Worm (Caenorhabditis elegans): ENCODE measurements around the gene srbc-79.

The srbc-79 gene

DNA sequence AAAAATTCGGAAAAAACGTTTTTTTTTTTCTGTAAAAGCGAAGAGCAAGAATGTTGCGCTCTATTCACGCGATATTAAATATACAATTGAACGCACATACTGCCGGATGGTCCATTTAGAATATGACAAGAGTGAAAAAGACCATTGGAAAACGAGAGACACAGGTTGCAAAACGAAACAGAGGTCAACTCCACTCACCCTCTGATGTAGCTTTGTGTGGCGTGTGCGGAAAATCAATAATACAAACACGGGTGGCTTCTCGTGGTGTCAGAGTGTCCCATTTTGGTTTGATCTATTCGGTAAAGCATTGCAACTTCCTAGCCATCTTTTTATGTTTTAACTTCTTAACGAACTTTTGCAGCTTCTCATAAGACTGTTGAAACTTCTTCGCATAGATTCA, 27.5 kb downstream of the srbc-79 start:
- TF ChIP-seq hmg-4 (GFP tag; optimal IDR thresholded peaks at IDR 0.05), result peak; percentile 9
- TF ChIP-seq sea-1 (GFP tag; conservative IDR thresholded peaks at IDR 0.05), result no peak
- TF ChIP-seq tbx-11 (GFP tag; IDR thresholded peaks at IDR 0.05), result no peak

DNA sequence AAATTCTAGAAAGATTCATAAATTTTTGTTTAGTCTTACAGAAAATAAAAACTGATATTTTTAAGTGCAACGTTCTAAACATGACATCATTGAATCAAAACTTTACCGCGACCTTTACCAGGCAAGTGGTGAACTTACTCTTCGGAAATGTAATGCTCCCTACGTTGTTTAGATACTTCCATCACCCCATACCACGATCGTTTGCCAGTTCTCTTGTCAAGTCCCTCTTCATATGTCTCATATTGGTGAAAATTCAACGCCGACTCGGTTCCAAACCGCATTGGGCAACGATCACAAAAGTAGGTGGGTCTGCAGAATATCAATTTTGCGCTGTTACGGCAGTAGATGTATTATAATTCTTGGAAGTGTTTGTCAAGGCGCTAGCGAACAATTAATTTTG, 31.5 kb downstream of the srbc-79 start, which contains the start of gene B0250.18:
Gene B0250.18, minus strand, starts transcription at position 101 of the 400 bp plus-strand sequence.
- no peak for TF ChIP-seq ets-7 (tag; optimal IDR thresholded peaks at IDR 0.05)
- no peak for TF ChIP-seq tbx-11 (GFP tag; IDR thresholded peaks at IDR 0.05)
- no peak for TF ChIP-seq scrt-1 (GFP tag; IDR thresholded peaks at IDR 0.05)
- no peak for TF ChIP-seq tra-4 (tag; optimal IDR thresholded peaks at IDR 0.05)
- TF ChIP-seq hmg-4 (GFP tag; optimal IDR thresholded peaks at IDR 0.05), result no peak
- no peak for TF ChIP-seq sea-1 (GFP tag; conservative IDR thresholded peaks at IDR 0.05)
- TF ChIP-seq F13C5.2 (tag; optimal IDR thresholded peaks at IDR 0.05), result no peak
- no peak for TF ChIP-seq flt-1 (GFP tag; IDR thresholded peaks at IDR 0.05)
- no peak for TF ChIP-seq hmbx-1 (tag; optimal IDR thresholded peaks at IDR 0.05)
- no peak for TF ChIP-seq ceh-36 (tag; optimal IDR thresholded peaks at IDR 0.05)
- TF ChIP-seq hnd-1 (tag; optimal IDR thresholded peaks at IDR 0.05), result no peak
- TF ChIP-seq ceh-13 (GFP tag; optimal IDR thresholded peaks at IDR 0.05), result no peak

DNA sequence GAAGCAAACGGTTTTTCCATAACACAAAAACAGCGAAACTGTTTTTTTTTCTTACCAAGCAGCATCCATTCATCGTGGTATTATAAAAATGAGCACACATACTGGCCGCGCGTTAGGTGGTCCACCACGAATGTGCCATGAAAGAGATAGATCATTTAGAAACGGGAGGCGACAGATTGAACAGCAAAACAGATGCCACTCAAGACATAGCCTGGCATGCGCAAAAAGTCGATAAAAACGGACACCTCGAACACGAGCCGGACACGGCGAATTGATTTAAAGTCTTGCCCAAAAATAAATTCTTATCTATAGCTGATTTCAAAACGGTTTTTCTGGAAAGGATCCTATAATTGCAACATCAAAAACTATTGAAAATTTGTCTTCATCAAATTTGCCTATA, 35.1 kb downstream of the srbc-79 start:
- no peak for TF ChIP-seq sea-1 (GFP tag; conservative IDR thresholded peaks at IDR 0.05)
- TF ChIP-seq tbx-11 (GFP tag; IDR thresholded peaks at IDR 0.05), result no peak
- TF ChIP-seq pes-1 (GFP tag; IDR thresholded peaks at IDR 0.05), result no peak
- no peak for TF ChIP-seq ceh-36 (tag; optimal IDR thresholded peaks at IDR 0.05)

DNA sequence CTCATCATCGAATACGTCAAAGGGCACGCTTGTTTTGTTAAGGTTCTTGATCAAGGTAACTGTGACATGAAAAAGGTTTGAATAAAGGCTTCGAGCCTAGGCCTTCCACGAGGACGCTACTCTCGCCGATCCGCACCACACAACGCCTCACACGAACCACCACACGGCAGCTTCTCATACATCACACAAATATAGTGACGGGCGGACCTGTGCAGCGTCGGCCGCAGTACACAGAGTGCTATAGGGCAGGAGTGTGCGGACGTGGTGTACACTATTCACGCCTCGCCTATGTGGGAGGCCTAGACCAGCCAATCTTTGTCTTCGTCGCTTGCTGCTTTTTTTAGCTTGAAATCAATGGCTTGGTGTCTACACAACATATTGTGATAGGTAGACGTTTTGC, 36.6 kb downstream of the srbc-79 start:
- TF ChIP-seq pes-1 (GFP tag; IDR thresholded peaks at IDR 0.05) (no peak), sea-1 (GFP tag; conservative IDR thresholded peaks at IDR 0.05) (no peak), hmg-4 (GFP tag; optimal IDR thresholded peaks at IDR 0.05) (peak; percentile 58), scrt-1 (GFP tag; IDR thresholded peaks at IDR 0.05) (peak; percentile 54; the same call in 1 of the 2 replicates), tbx-37 (GFP tag; conservative IDR thresholded peaks at IDR 0.05) (no peak), flt-1 (GFP tag; IDR thresholded peaks at IDR 0.05) (no peak), ceh-13 (GFP tag; optimal IDR thresholded peaks at IDR 0.05) (no peak), ets-7 (tag; optimal IDR thresholded peaks at IDR 0.05) (no peak), tbx-11 (GFP tag; IDR thresholded peaks at IDR 0.05) (no peak), ama-1 (optimal IDR thresholded peaks at IDR 0.05) (no peak), F13C5.2 (tag; optimal IDR thresholded peaks at IDR 0.05) (peak; percentile 12), tra-4 (tag; optimal IDR thresholded peaks at IDR 0.05) (no peak), B0310.2 (tag; optimal IDR thresholded peaks at IDR 0.05) (no peak), hmbx-1 (tag; optimal IDR thresholded peaks at IDR 0.05) (no peak), ceh-36 (tag; optimal IDR thresholded peaks at IDR 0.05) (no peak), hnd-1 (tag; optimal IDR thresholded peaks at IDR 0.05) (no peak), aly-1 (tag; optimal IDR thresholded peaks at IDR 0.05) (no peak)

DNA sequence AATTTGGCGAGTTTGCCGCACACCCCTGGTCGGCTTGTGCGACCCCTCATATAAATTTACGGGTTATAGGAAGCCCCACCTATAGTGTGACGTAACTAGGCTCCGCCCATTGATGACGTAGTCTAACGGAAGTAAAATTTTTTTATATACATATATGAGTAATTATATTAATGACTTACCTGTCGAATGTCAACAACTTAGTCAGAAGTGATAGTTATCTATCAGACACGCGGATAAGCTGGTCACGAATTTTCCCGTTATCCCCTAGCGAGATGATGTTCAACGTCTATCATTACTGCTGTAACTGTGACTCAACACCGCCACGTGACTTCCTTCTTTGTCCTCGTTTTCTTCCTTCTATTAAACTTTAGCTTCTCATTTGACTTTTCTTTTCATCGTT, 38.5 kb downstream of the srbc-79 start, which contains the start of gene srd-70:
Gene srd-70, plus strand, starts transcription at position 301 of the 400 bp plus-strand sequence.
- TF ChIP-seq B0310.2 (tag; optimal IDR thresholded peaks at IDR 0.05), result no peak
- no peak for TF ChIP-seq tbx-11 (GFP tag; IDR thresholded peaks at IDR 0.05)
- no peak for TF ChIP-seq tbx-37 (GFP tag; conservative IDR thresholded peaks at IDR 0.05)
- TF ChIP-seq pes-1 (GFP tag; IDR thresholded peaks at IDR 0.05), result no peak
- no peak for TF ChIP-seq scrt-1 (GFP tag; IDR thresholded peaks at IDR 0.05)
- TF ChIP-seq F13C5.2 (tag; optimal IDR thresholded peaks at IDR 0.05), result no peak
- no peak for TF ChIP-seq hmbx-1 (tag; optimal IDR thresholded peaks at IDR 0.05)

DNA sequence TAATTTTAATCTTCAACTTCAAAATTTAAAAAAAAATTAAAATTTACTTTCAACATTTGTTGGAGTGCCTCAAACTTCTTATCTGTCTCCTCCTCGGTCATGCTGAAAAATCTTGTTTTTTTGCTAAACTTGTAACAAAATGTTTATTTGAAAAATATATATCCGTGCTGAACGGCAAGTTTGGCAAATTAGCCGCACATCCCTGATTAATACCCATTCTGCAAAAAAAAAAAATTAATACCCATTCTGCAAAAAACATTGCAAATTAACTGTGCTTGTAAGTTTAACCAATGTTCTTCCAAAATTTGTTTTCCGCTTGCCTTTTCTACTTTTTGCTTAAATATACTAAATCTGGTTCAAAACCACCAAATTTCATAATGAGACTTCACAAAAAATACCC, 39.2 kb downstream of the srbc-79 start, which contains the start of gene F48F5.6:
Gene F48F5.6, minus strand, starts transcription at position 101 of the 400 bp plus-strand sequence.
- TF ChIP-seq hnd-1 (tag; optimal IDR thresholded peaks at IDR 0.05) (no peak), sea-1 (GFP tag; conservative IDR thresholded peaks at IDR 0.05) (no peak)

DNA sequence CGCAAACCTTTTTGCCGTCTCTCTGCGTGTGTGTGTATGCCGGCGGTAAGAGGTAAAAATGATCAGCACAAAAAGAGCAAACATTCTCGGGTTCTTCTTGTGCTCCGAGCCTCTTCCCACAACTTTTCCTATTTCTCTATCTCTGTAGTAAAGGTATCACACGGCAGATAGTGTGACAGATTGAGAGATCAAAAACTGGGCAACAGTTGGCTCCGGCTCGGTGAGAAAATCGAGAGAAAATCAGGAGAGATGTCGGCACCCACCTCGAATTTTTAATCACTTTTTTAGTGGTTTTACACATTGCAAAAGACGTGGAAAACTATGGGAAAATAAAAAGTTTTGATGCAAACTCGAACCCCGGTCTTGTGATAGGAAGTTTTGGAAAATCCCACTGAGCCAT, 40.5 kb downstream of the srbc-79 start:
- TF ChIP-seq tra-4 (tag; optimal IDR thresholded peaks at IDR 0.05) (no peak), tbx-11 (GFP tag; IDR thresholded peaks at IDR 0.05) (no peak), hmg-4 (GFP tag; optimal IDR thresholded peaks at IDR 0.05) (no peak), hmbx-1 (tag; optimal IDR thresholded peaks at IDR 0.05) (no peak), pes-1 (GFP tag; IDR thresholded peaks at IDR 0.05) (no peak), ceh-36 (tag; optimal IDR thresholded peaks at IDR 0.05) (no peak), scrt-1 (GFP tag; IDR thresholded peaks at IDR 0.05) (no peak), flt-1 (GFP tag; IDR thresholded peaks at IDR 0.05) (no peak), aly-1 (tag; optimal IDR thresholded peaks at IDR 0.05) (no peak), B0310.2 (tag; optimal IDR thresholded peaks at IDR 0.05) (no peak), sea-1 (GFP tag; conservative IDR thresholded peaks at IDR 0.05) (no peak), ceh-13 (GFP tag; optimal IDR thresholded peaks at IDR 0.05) (no peak), F13C5.2 (tag; optimal IDR thresholded peaks at IDR 0.05) (no peak), hnd-1 (tag; optimal IDR thresholded peaks at IDR 0.05) (no peak)

DNA sequence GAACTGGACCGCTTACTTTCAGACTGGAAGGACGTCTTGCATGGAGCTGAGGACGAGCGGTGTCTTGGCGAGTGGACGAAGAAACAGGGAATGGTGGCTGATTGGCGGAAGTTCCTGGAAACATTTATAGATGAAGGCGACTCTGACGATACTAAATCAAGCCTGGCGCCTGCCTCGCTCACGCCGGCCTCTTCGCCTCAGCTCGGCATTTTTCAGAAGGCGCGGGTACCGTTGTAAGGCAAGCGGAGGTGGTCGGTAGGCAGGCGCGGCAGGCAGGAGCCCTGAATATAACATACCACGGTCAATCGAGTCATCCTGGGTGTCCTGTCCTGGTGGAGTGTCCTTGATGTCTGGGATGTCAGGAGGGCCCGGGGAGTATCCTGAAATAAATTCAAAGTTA, 46.4 kb downstream of the srbc-79 start:
- TF ChIP-seq flt-1 (GFP tag; IDR thresholded peaks at IDR 0.05) (no peak), ceh-13 (GFP tag; optimal IDR thresholded peaks at IDR 0.05) (no peak), pes-1 (GFP tag; IDR thresholded peaks at IDR 0.05) (no peak), tbx-37 (GFP tag; conservative IDR thresholded peaks at IDR 0.05) (no peak), tra-4 (tag; optimal IDR thresholded peaks at IDR 0.05) (no peak), hmg-4 (GFP tag; optimal IDR thresholded peaks at IDR 0.05) (no peak), aly-1 (tag; optimal IDR thresholded peaks at IDR 0.05) (no peak), hmbx-1 (tag; optimal IDR thresholded peaks at IDR 0.05) (no peak), ama-1 (optimal IDR thresholded peaks at IDR 0.05) (no peak), F13C5.2 (tag; optimal IDR thresholded peaks at IDR 0.05) (no peak), ceh-36 (tag; optimal IDR thresholded peaks at IDR 0.05) (no peak), ets-7 (tag; optimal IDR thresholded peaks at IDR 0.05) (no peak), sea-1 (GFP tag; conservative IDR thresholded peaks at IDR 0.05) (no peak), B0310.2 (tag; optimal IDR thresholded peaks at IDR 0.05) (no peak), tbx-11 (GFP tag; IDR thresholded peaks at IDR 0.05) (no peak)

Measured in whole organism, early embryonic.